Fruit fly (Drosophila melanogaster): Measurements from ENCODE around the gene Lectin-galC1.

The Lectin-galC1 gene

DNA sequence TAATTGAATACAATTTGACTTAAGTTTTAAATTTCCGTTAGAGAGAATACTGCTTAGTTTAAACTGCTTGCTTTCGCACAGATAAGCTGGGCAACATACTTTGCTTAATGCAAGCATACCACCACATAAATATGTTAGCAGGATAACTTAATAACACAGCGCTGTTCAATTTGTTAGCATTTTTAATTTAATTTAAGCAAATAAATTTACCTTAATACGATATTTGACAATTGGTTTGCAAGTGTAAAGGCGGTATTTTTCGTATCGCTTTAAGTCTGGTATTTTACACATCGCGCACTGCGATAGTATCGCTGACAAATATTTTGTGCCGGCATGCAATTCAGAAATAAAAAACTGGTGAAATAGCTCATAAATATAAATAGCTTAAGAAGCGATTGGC, 13.1 kb downstream of the Lectin-galC1 start, which contains the start of gene RtcB (continued):
- TF ChIP-seq Xrp1 (GFP tag; IDR thresholded peaks at IDR 0.05), result peak; percentile 24; the same call in 1 of the 2 replicates
- TF ChIP-seq YL-1 (GFP tag; optimal IDR thresholded peaks at IDR 0.05), result no peak
- no peak for TF ChIP-seq Kr (GFP tag; optimal IDR thresholded peaks at IDR 0.05)
- TF ChIP-seq corto (GFP tag; optimal IDR thresholded peaks at IDR 0.05), result no peak
- no peak for TF ChIP-seq da (GFP tag; optimal IDR thresholded peaks at IDR 0.05)
- no peak for TF ChIP-seq CG3726 (GFP tag; IDR thresholded peaks at IDR 0.05)
- no peak for TF ChIP-seq CG17568 (GFP tag; optimal IDR thresholded peaks at IDR 0.05)
- no peak for TF ChIP-seq CG4707 (GFP tag; optimal IDR thresholded peaks at IDR 0.05)
- no peak for TF ChIP-seq Blimp-1 (GFP tag; optimal IDR thresholded peaks at IDR 0.05)
- peak; percentile 54 for TF ChIP-seq phol (tag; optimal IDR thresholded peaks at IDR 0.05)
- no peak for TF ChIP-seq CG1792 (GFP tag; optimal IDR thresholded peaks at IDR 0.05)
- TF ChIP-seq Atf6 (GFP tag; IDR thresholded peaks at IDR 0.05), result no peak
- no peak for TF ChIP-seq CG9817 (tag; optimal IDR thresholded peaks at IDR 0.05)
- peak; percentile 17 for TF ChIP-seq Hsf (GFP tag; optimal IDR thresholded peaks at IDR 0.05)
- no peak for TF ChIP-seq Dad (GFP tag; optimal IDR thresholded peaks at IDR 0.05)
- TF ChIP-seq CG12299 (tag; optimal IDR thresholded peaks at IDR 0.05), result no peak
- TF ChIP-seq Lhr (GFP tag; optimal IDR thresholded peaks at IDR 0.05), result peak; percentile 69
- no peak for TF ChIP-seq ase (GFP tag; IDR thresholded peaks at IDR 0.05)
- TF ChIP-seq Dip2 (GFP tag; IDR thresholded peaks at IDR 0.05), result no peak
- TF ChIP-seq cg (GFP tag; optimal IDR thresholded peaks at IDR 0.05), result peak; percentile 8
- TF ChIP-seq hth (optimal IDR thresholded peaks at IDR 0.05), result no peak
- no peak for TF ChIP-seq CG10321 (GFP tag; IDR thresholded peaks at IDR 0.05)
- TF ChIP-seq chn (GFP tag; optimal IDR thresholded peaks at IDR 0.05), result no peak
- TF ChIP-seq hbn (GFP tag; IDR thresholded peaks at IDR 0.05; ENCODE audit: partially characterized antibody), result peak; percentile 94
- peak; percentile 96 for TF ChIP-seq CG2129 (GFP tag; IDR thresholded peaks at IDR 0.05; ENCODE audit: partially characterized antibody)
- TF ChIP-seq CG9215 (GFP tag; IDR thresholded peaks at IDR 0.05), result no peak
- TF ChIP-seq peb (GFP tag; IDR thresholded peaks at IDR 0.05), result no peak
- no peak for TF ChIP-seq aop (GFP tag; IDR thresholded peaks at IDR 0.05)
- TF ChIP-seq CHES-1-like (GFP tag; optimal IDR thresholded peaks at IDR 0.05), result no peak
- no peak for TF ChIP-seq CG10543 (GFP tag; optimal IDR thresholded peaks at IDR 0.05)
- TF ChIP-seq CG9609 (GFP tag; optimal IDR thresholded peaks at IDR 0.05), result no peak
- TF ChIP-seq CG14860 (GFP tag; IDR thresholded peaks at IDR 0.05; ENCODE audit: partially characterized antibody), result peak; percentile 95
- TF ChIP-seq bowl (GFP tag; IDR thresholded peaks at IDR 0.05), result no peak
- no peak for TF ChIP-seq Fer1 (GFP tag; optimal IDR thresholded peaks at IDR 0.05)
- no peak for TF ChIP-seq Atf-2 (GFP tag; optimal IDR thresholded peaks at IDR 0.05)
- TF ChIP-seq usp (GFP tag; optimal IDR thresholded peaks at IDR 0.05), result no peak
- TF ChIP-seq nerfin-1 (tag; optimal IDR thresholded peaks at IDR 0.05), result peak; percentile 58
- TF ChIP-seq eve (GFP tag; optimal IDR thresholded peaks at IDR 0.05), result no peak
- TF ChIP-seq dimm (GFP tag; IDR thresholded peaks at IDR 0.05), result no peak
- TF ChIP-seq Spps (tag; optimal IDR thresholded peaks at IDR 0.05), result no peak
- no peak for TF ChIP-seq CG10147 (GFP tag; optimal IDR thresholded peaks at IDR 0.05)
- TF ChIP-seq bab2 (GFP tag; optimal IDR thresholded peaks at IDR 0.05), result no peak
- no peak for TF ChIP-seq tup (GFP tag; optimal IDR thresholded peaks at IDR 0.05)
- TF ChIP-seq CG34224 (GFP tag; IDR thresholded peaks at IDR 0.05; ENCODE audit: partially characterized antibody), result peak; percentile 89
- no peak for TF ChIP-seq D19B (GFP tag; optimal IDR thresholded peaks at IDR 0.05)
- TF ChIP-seq BEAF-32 (GFP tag; optimal IDR thresholded peaks at IDR 0.05), result peak; percentile 97
- no peak for TF ChIP-seq sob (GFP tag; IDR thresholded peaks at IDR 0.05)
- TF ChIP-seq Mes4 (GFP tag; optimal IDR thresholded peaks at IDR 0.05), result no peak
- peak; percentile 34 for TF ChIP-seq pho (GFP tag; optimal IDR thresholded peaks at IDR 0.05)
- TF ChIP-seq bigmax (GFP tag; optimal IDR thresholded peaks at IDR 0.05), result no peak
- TF ChIP-seq CG3838 (GFP tag; optimal IDR thresholded peaks at IDR 0.05), result no peak
- TF ChIP-seq CG11560 (tag; IDR thresholded peaks at IDR 0.05), result no peak

Data from whole organism, embryonic.